Worm (Caenorhabditis elegans): Measurements from ENCODE around the gene his-3.

Gene his-3

ce11 chrV:16033491-16033890 is 7.1 kb upstream of the his-3 start:
- TF ChIP-seq lin-13 (GFP tag; optimal IDR thresholded peaks at IDR 0.05) (no peak), nhr-41 (GFP tag; IDR thresholded peaks at IDR 0.05) (no peak), lin-38 (GFP tag; IDR thresholded peaks at IDR 0.05) (no peak), nhr-111 (GFP tag; optimal IDR thresholded peaks at IDR 0.05) (no peak), mdl-1 (tag; optimal IDR thresholded peaks at IDR 0.05) (no peak), unc-39 (tag; optimal IDR thresholded peaks at IDR 0.05) (no peak), T20F7.1 (GFP tag; optimal IDR thresholded peaks at IDR 0.05) (no peak), ceh-44 (GFP tag; IDR thresholded peaks at IDR 0.05) (no peak), set-16 (GFP tag; IDR thresholded peaks at IDR 0.05) (peak; percentile 54)

- TF ChIP-seq F44E2.7 (GFP tag; IDR thresholded peaks at IDR 0.05) = no peak
Observed at ce11 chrV:16036166-16036565, 4.4 kb upstream of the his-3 start, which contains the start of gene T10C6.10. Gene T10C6.10, plus strand, starts transcription at chrV:16036413.

ce11 chrV:16040848-16041247 is 240 bp downstream of the his-3 start:
- TF ChIP-seq set-16 (GFP tag; IDR thresholded peaks at IDR 0.05) = peak; percentile 47; the same call in 1 of the 2 replicates

- TF ChIP-seq jun-1 (tag; optimal IDR thresholded peaks at IDR 0.05) = no peak
- TF ChIP-seq ceh-20 (GFP tag; IDR thresholded peaks at IDR 0.05) = no peak
- no peak for TF ChIP-seq snpc-4 (tag; optimal IDR thresholded peaks at IDR 0.05)
- no peak for TF ChIP-seq nhr-111 (GFP tag; optimal IDR thresholded peaks at IDR 0.05)
- TF ChIP-seq zag-1 (tag; optimal IDR thresholded peaks at IDR 0.05) = no peak
- TF ChIP-seq nhr-6 (tag; optimal IDR thresholded peaks at IDR 0.05) = no peak
- TF ChIP-seq set-16 (GFP tag; IDR thresholded peaks at IDR 0.05) = no peak
- TF ChIP-seq nhr-48 (tag; optimal IDR thresholded peaks at IDR 0.05) = no peak
- TF ChIP-seq dmd-9 (GFP tag; IDR thresholded peaks at IDR 0.05) = no peak
- no peak for TF ChIP-seq ces-1 (GFP tag; optimal IDR thresholded peaks at IDR 0.05)
- TF ChIP-seq aha-1 (tag) = no peak
- TF ChIP-seq ceh-28 (tag; optimal IDR thresholded peaks at IDR 0.05) = no peak
- no peak for TF ChIP-seq egl-43 (GFP tag; IDR thresholded peaks at IDR 0.05)
- TF ChIP-seq Y5F2A.4 (GFP tag; optimal IDR thresholded peaks at IDR 0.05) = no peak
- no peak for TF ChIP-seq mxl-3 (GFP tag; optimal IDR thresholded peaks at IDR 0.05)
- TF ChIP-seq cey-2 (tag; optimal IDR thresholded peaks at IDR 0.05; ENCODE audit: borderline replicate concordance, insufficient read depth) = no peak
- TF ChIP-seq vab-7 (GFP tag; IDR thresholded peaks at IDR 0.05) = no peak
- no peak for TF ChIP-seq zfp-3 (GFP tag; conservative IDR thresholded peaks at IDR 0.05)
Observed at ce11 chrV:16041412-16041811, 804 bp downstream of the his-3 start.

ce11 chrV:16041925-16042742 is 1.5 kb downstream of the his-3 start, which contains the start of the genes his-2 and his-1:
Gene his-2, minus strand, starts transcription at chrV:16042283.
Gene his-1, plus strand, starts transcription at chrV:16042520.
- TF ChIP-seq set-16 (GFP tag; IDR thresholded peaks at IDR 0.05) = peak; percentile 81

- TF ChIP-seq zfp-3 (GFP tag; conservative IDR thresholded peaks at IDR 0.05) (0 out of 2 replicates have a peak, but pooled peaks have one; percentile 38), arid-1 (GFP tag; conservative IDR thresholded peaks at IDR 0.05) (no peak)
Observed at ce11 chrV:16042743-16043014, 2.1 kb downstream of the his-3 start.

- TF ChIP-seq php-3 (GFP tag; IDR thresholded peaks at IDR 0.05) (peak; percentile 68), F26F4.8 (GFP tag; conservative IDR thresholded peaks at IDR 0.05) (no peak), dve-1 (tag; optimal IDR thresholded peaks at IDR 0.05; ENCODE audit: insufficient read depth) (peak; percentile 74), zip-11 (GFP tag; IDR thresholded peaks at IDR 0.05) (no peak), nhr-28 (tag; optimal IDR thresholded peaks at IDR 0.05) (peak; percentile 42), lin-1 (GFP tag; IDR thresholded peaks at IDR 0.05) (0 out of 2 replicates have a peak, but pooled peaks have one; percentile 21), unc-62 (GFP tag; optimal IDR thresholded peaks at IDR 0.05 in 1 of 2) (no peak), unc-62 (tag; optimal IDR thresholded peaks at IDR 0.05) (no peak), spr-3 (GFP tag; optimal IDR thresholded peaks at IDR 0.05) (no peak), daf-16 (GFP tag; optimal IDR thresholded peaks at IDR 0.05) (no peak), daf-16 (tag; optimal IDR thresholded peaks at IDR 0.05) (peak; percentile 69), hlh-11 (tag; optimal IDR thresholded peaks at IDR 0.05) (peak; percentile 51), hlh-30 (tag; optimal IDR thresholded peaks at IDR 0.05; ENCODE audit: insufficient read depth) (no peak)
Observed at ce11 chrV:16043686-16044085, 3.1 kb downstream of the his-3 start.
